Worm (Caenorhabditis elegans) whole organism, L1 larva: ENCODE data around the gene K08H10.6.

ENCODE experiments used
- C04F5.9 ChIP-seq: sonication (generic microtip); optimal IDR thresholded peaks from 2 replicates; lab custom pipeline; 2016; ENCODE audit warnings: missing genetic modification characterization, missing compliant biosample characterization
- C16A3.4 ChIP-seq: fragments of 150-350 bp; optimal IDR thresholded peaks from 2 replicates; lab custom pipeline; 2014; ENCODE audit warnings: missing biosample characterization, missing genetic modification characterization
- F16B12.6 ChIP-seq: fragments of 150-350 bp; optimal IDR thresholded peaks from 2 replicates; lab custom pipeline; 2014; ENCODE audit warnings: missing biosample characterization, missing genetic modification characterization
- alr-1 ChIP-seq: fragments of 200-800 bp; sonication (Bioruptor generic); optimal IDR thresholded peaks from 2 replicates; lab custom pipeline; 2018; ENCODE audit warnings: borderline replicate concordance, mild to moderate bottlenecking, missing genetic modification characterization, missing compliant biosample characterization
- aly-2 ChIP-seq: fragments of 150-350 bp; optimal IDR thresholded peaks from 2 replicates; lab custom pipeline; 2014; ENCODE audit warnings: missing biosample characterization, missing genetic modification characterization
- blmp-1 ChIP-seq: fragments of 150-350 bp; optimal IDR thresholded peaks from 2 replicates; lab custom pipeline; 2014; ENCODE audit warnings: missing biosample characterization, missing genetic modification characterization
- ceh-63 ChIP-seq: fragments of 200-800 bp; sonication (Bioruptor generic); optimal IDR thresholded peaks from 2 replicates; lab custom pipeline; 2018; ENCODE audit warnings: mild to moderate bottlenecking, missing genetic modification characterization, missing compliant biosample characterization
- ceh-8 ChIP-seq: fragments of 200-800 bp; sonication (Bioruptor generic); optimal IDR thresholded peaks from 2 replicates; lab custom pipeline; 2018; ENCODE audit warnings: mild to moderate bottlenecking, missing genetic modification characterization, moderate library complexity, missing compliant biosample characterization
- ceh-90 ChIP-seq: sonication (generic microtip); optimal IDR thresholded peaks from 2 replicates; lab custom pipeline; 2016; ENCODE audit warnings: missing genetic modification characterization, missing compliant biosample characterization
- dpl-1 ChIP-seq, 3 experiments: fragments of 150-350 bp in 2 of 3; sonication (generic microtip) in 1 of 3; optimal IDR thresholded peaks; 2 replicates each; lab custom pipeline; 2014 to 2017; ENCODE audit warnings: missing biosample characterization in 3 of 3, missing genetic modification characterization in 3 of 3, missing genetic modification reagents in 3 of 3
- efl-1 ChIP-seq, 4 experiments: fragments of 150-350 bp; optimal IDR thresholded peaks in 3 of 4; peaks in 1 of 4; 1 replicate in 1 of 4; 2 replicates in 3 of 4; lab custom pipeline; 2014; ENCODE audit warnings: missing biosample characterization in 2 of 4, missing genetic modification characterization in 2 of 4, missing genetic modification reagents in 2 of 4
- efl-3 ChIP-seq: fragments of 200-800 bp; sonication (Bioruptor generic); optimal IDR thresholded peaks from 2 replicates; lab custom pipeline; 2018; ENCODE audit warnings: mild to moderate bottlenecking, missing genetic modification characterization, missing compliant biosample characterization
- egl-13 ChIP-seq: sonication (generic microtip); optimal IDR thresholded peaks from 2 replicates; lab custom pipeline; 2016; ENCODE audit warnings: missing genotype, missing genetic modification reagents, missing genetic modification characterization, missing compliant biosample characterization
- elt-2 ChIP-seq: sonication (generic microtip); optimal IDR thresholded peaks from 2 replicates; lab custom pipeline; 2016; ENCODE audit warnings: missing genetic modification characterization, mild to moderate bottlenecking, inconsistent platforms, missing compliant biosample characterization, missing genetic modification reagents
- fkh-10 ChIP-seq: sonication (generic microtip); optimal IDR thresholded peaks from 2 replicates; lab custom pipeline; 2017; ENCODE audit warnings: missing biosample characterization, missing genetic modification reagents, missing genetic modification characterization
- fkh-4 ChIP-seq: sonication (generic microtip); optimal IDR thresholded peaks from 2 replicates; lab custom pipeline; 2016; ENCODE audit warnings: missing compliant biosample characterization, missing genetic modification characterization, borderline replicate concordance
- fkh-8 ChIP-seq: sonication (generic microtip); optimal IDR thresholded peaks from 2 replicates; lab custom pipeline; 2016; ENCODE audit warnings: mild to moderate bottlenecking, missing genetic modification characterization, missing compliant biosample characterization
- grh-1 ChIP-seq: fragments of 200-800 bp; sonication (Bioruptor generic); IDR thresholded peaks from 2 replicates; pipeline ENCODE4 v1.3.6; 2022; ENCODE audit warnings: missing genetic modification reagents, missing genetic modification characterization, missing compliant biosample characterization
- hlh-17 ChIP-seq: fragments of 200-800 bp; sonication (Bioruptor generic); optimal IDR thresholded peaks from 2 replicates; lab custom pipeline; 2018; ENCODE audit warnings: missing genetic modification characterization, mild to moderate bottlenecking, missing compliant biosample characterization, moderate library complexity, borderline replicate concordance
- hlh-4 ChIP-seq: sonication (generic microtip); optimal IDR thresholded peaks from 2 replicates; lab custom pipeline; 2016; ENCODE audit warnings: mild to moderate bottlenecking, missing genetic modification characterization, missing compliant biosample characterization
- hpl-2 ChIP-seq: fragments of 150-350 bp; optimal IDR thresholded peaks from 2 replicates; lab custom pipeline; 2014; ENCODE audit warnings: missing biosample characterization, missing genetic modification reagents, missing genetic modification characterization
- irx-1 ChIP-seq: sonication (generic microtip); optimal IDR thresholded peaks from 2 replicates; lab custom pipeline; 2016; ENCODE audit warnings: missing genetic modification characterization, missing compliant biosample characterization
- isw-1 ChIP-seq: fragments of 200-800 bp; sonication (Bioruptor generic); IDR thresholded peaks from 2 replicates; pipeline ENCODE4 v1.3.6; 2022; ENCODE audit warnings: missing genetic modification characterization, missing compliant biosample characterization
- jun-1 ChIP-seq: fragments of 150-350 bp; optimal IDR thresholded peaks from 2 replicates; lab custom pipeline; 2014; ENCODE audit warnings: missing biosample characterization, missing genetic modification reagents, missing genetic modification characterization
- lin-13 ChIP-seq: fragments of 150-350 bp; optimal IDR thresholded peaks from 2 replicates; lab custom pipeline; 2014; ENCODE audit warnings: missing biosample characterization, missing genetic modification reagents, missing genetic modification characterization
- lin-14 ChIP-seq: fragments of 200-800 bp; sonication (Bioruptor generic); optimal IDR thresholded peaks from 2 replicates; lab custom pipeline; 2018; ENCODE audit warnings: mild to moderate bottlenecking, missing genetic modification characterization, moderate library complexity, missing compliant biosample characterization
- lin-15B ChIP-seq: fragments of 150-350 bp; sonication (generic microtip); optimal IDR thresholded peaks from 3 replicates; lab custom pipeline; 2014; ENCODE audit warnings: missing biosample characterization, missing genetic modification characterization
- lin-35 ChIP-seq, 2 experiments: fragments of 150-350 bp; optimal IDR thresholded peaks; 2 replicates each; lab custom pipeline; 2014; ENCODE audit warnings: missing biosample characterization in 2 of 2, missing genetic modification characterization in 2 of 2, missing genetic modification reagents in 2 of 2
- lin-39 ChIP-seq: fragments of 150-350 bp; optimal IDR thresholded peaks from 2 replicates; lab custom pipeline; 2014; ENCODE audit warnings: missing biosample characterization, missing genetic modification reagents, missing genetic modification characterization
- lsy-2 ChIP-seq, 2 experiments: fragments of 150-350 bp; optimal IDR thresholded peaks; 2 replicates each; lab custom pipeline; 2014; ENCODE audit warnings: missing biosample characterization in 2 of 2, missing genetic modification characterization in 2 of 2
- mep-1 ChIP-seq: fragments of 150-350 bp; optimal IDR thresholded peaks from 2 replicates; lab custom pipeline; 2014; ENCODE audit warnings: missing biosample characterization, missing genetic modification characterization
- nhr-11 ChIP-seq: fragments of 150-350 bp; optimal IDR thresholded peaks from 2 replicates; lab custom pipeline; 2014; ENCODE audit warnings: missing biosample characterization, missing genetic modification characterization
- nhr-12 ChIP-seq: sonication (generic microtip); optimal IDR thresholded peaks from 2 replicates; lab custom pipeline; 2017; ENCODE audit warnings: missing biosample characterization, missing genetic modification characterization
- nhr-19 ChIP-seq: fragments of 200-800 bp; sonication (Bioruptor generic); conservative IDR thresholded peaks from 2 replicates; pipeline ENCODE4 v1.3.6; 2022; ENCODE audit warnings: missing genetic modification characterization, missing compliant biosample characterization
- nhr-20 ChIP-seq: sonication (generic microtip); optimal IDR thresholded peaks from 2 replicates; lab custom pipeline; 2016; ENCODE audit warnings: mild to moderate bottlenecking, missing genetic modification characterization, missing compliant biosample characterization
- nhr-237 ChIP-seq: fragments of 150-350 bp; optimal IDR thresholded peaks from 2 replicates; lab custom pipeline; 2014; ENCODE audit warnings: missing biosample characterization, missing genetic modification characterization
- nhr-47 ChIP-seq: sonication (generic microtip); optimal IDR thresholded peaks from 2 replicates; lab custom pipeline; 2016; ENCODE audit warnings: mild to moderate bottlenecking, missing genetic modification characterization, moderate library complexity, missing compliant biosample characterization
- nhr-76 ChIP-seq: sonication (generic microtip); optimal IDR thresholded peaks from 2 replicates; lab custom pipeline; 2017; ENCODE audit warnings: missing biosample characterization, missing genetic modification characterization
- nhr-77 ChIP-seq: fragments of 150-350 bp; optimal IDR thresholded peaks from 2 replicates; lab custom pipeline; 2014; ENCODE audit warnings: missing biosample characterization, missing genetic modification characterization
- nhr-84 ChIP-seq: sonication (generic microtip); optimal IDR thresholded peaks from 2 replicates; lab custom pipeline; 2017; ENCODE audit warnings: missing biosample characterization, missing genetic modification characterization
- pax-3 ChIP-seq: fragments of 200-800 bp; sonication (Bioruptor generic); optimal IDR thresholded peaks from 2 replicates; lab custom pipeline; 2018; ENCODE audit warnings: mild to moderate bottlenecking, missing genetic modification characterization, moderate library complexity, missing compliant biosample characterization
- pqm-1 ChIP-seq: sonication (generic microtip); optimal IDR thresholded peaks from 3 replicates; lab custom pipeline; 2017; ENCODE audit warnings: missing biosample characterization, missing genetic modification characterization
- rnt-1 ChIP-seq: sonication (generic microtip); optimal IDR thresholded peaks from 2 replicates; lab custom pipeline; 2016; ENCODE audit warnings: mild to moderate bottlenecking, missing genetic modification characterization, moderate library complexity, missing compliant biosample characterization
- skn-1 ChIP-seq: fragments of 150-350 bp; optimal IDR thresholded peaks from 2 replicates; lab custom pipeline; 2014; ENCODE audit warnings: missing biosample characterization, missing genetic modification characterization
- sptf-1 ChIP-seq: fragments of 150-350 bp; optimal IDR thresholded peaks from 2 replicates; lab custom pipeline; 2014; ENCODE audit warnings: missing biosample characterization, missing genetic modification characterization
- sup-37 ChIP-seq: fragments of 200-800 bp; sonication (Bioruptor generic); optimal IDR thresholded peaks from 2 replicates; lab custom pipeline; 2018; ENCODE audit warnings: mild to moderate bottlenecking, missing genetic modification characterization, missing compliant biosample characterization
- swsn-7 ChIP-seq: sonication (generic microtip); optimal IDR thresholded peaks from 2 replicates; lab custom pipeline; 2016; ENCODE audit warnings: missing genetic modification characterization, missing compliant biosample characterization
- tlp-1 ChIP-seq: fragments of 150-350 bp; optimal IDR thresholded peaks from 2 replicates; lab custom pipeline; 2014; ENCODE audit warnings: missing biosample characterization, missing genetic modification characterization
- unc-98 ChIP-seq: fragments of 200-800 bp; sonication (Bioruptor generic); IDR thresholded peaks from 2 replicates; pipeline ENCODE4 v1.3.6; 2022; ENCODE audit warnings: missing genetic modification characterization, missing compliant biosample characterization
- xbp-1 ChIP-seq: sonication (generic microtip); optimal IDR thresholded peaks from 2 replicates; lab custom pipeline; 2016; ENCODE audit warnings: missing genetic modification characterization, missing compliant biosample characterization
- zip-4 ChIP-seq: fragments of 200-800 bp; sonication (Bioruptor generic); optimal IDR thresholded peaks from 2 replicates; lab custom pipeline; 2018; ENCODE audit warnings: mild to moderate bottlenecking, missing genetic modification characterization, moderate library complexity, missing compliant biosample characterization
- ztf-4 ChIP-seq: fragments of 150-350 bp; optimal IDR thresholded peaks from 2 replicates; lab custom pipeline; 2014; ENCODE audit warnings: missing biosample characterization, missing genetic modification characterization

K08H10.6 gene

DNA sequence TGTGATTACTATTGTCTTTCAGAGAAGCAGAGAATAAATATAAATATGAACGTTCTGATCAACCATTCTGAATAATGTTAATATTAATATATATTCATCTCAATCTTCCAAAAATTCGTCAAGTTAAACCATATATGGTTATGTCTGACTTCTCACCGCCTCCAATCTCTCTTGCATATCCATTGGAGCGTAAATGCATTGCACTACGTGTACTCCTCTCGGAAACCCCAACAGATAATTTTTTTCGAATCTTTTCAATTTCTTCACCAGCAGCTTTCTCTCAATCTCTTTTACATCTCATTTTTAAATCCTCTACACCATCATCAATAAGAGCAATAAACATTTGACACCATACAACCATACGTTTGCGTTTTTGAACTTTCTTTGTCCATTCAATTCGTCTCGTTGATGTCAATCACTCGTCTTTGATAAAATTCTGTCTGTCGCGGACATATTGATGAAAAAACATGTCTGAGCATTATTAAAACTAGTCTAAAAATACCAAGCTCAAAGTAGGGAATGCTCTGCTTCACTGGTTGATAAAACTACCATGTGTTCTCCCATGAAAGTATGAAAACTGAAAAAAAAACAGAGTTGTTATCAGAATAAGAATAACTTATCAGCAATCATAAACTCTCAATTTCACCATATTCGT lies 7.8 kb upstream of the K08H10.6 start (continued):
- no peak for TF ChIP-seq ceh-63 (GFP tag; lab: Kevin White, UChicago)
- peak; percentile 31 for TF ChIP-seq nhr-77 (tag; lab: Kevin White, UChicago)
- TF ChIP-seq lsy-2 (tag; optimal IDR thresholded peaks at IDR 0.05; lab: Kevin White, UChicago): peak; percentile 56 to 83
- TF ChIP-seq elt-2 (tag; lab: Kevin White, UChicago): peak; percentile 39
- no peak for TF ChIP-seq ztf-4 (tag; lab: Kevin White, UChicago)
- TF ChIP-seq efl-1 (optimal IDR thresholded peaks at IDR 0.05; lab: Kevin White, UChicago): peak; percentile 68 to 70
- peak in 1 of 2 experiments; percentile 44 for TF ChIP-seq efl-1 (GFP tag; optimal IDR thresholded peaks at IDR 0.05 in 1 of 2; lab: Kevin White, UChicago)
- TF ChIP-seq nhr-84 (tag; lab: Kevin White, UChicago): no peak
- TF ChIP-seq skn-1 (tag; lab: Kevin White, UChicago): peak; percentile 49
- no peak for TF ChIP-seq lin-39
- TF ChIP-seq lin-13: peak; percentile 21
- TF ChIP-seq jun-1 (tag; lab: Kevin White, UChicago): no peak
- TF ChIP-seq swsn-7 (tag; lab: Kevin White, UChicago): peak; percentile 47
- no peak for TF ChIP-seq nhr-12 (tag; lab: Kevin White, UChicago)
- TF ChIP-seq efl-3 (GFP tag; lab: Kevin White, UChicago): no peak
- peak; percentile 49 for TF ChIP-seq mep-1 (tag; lab: Kevin White, UChicago)
- peak; percentile 30 to 62 for TF ChIP-seq lin-35 (GFP tag; optimal IDR thresholded peaks at IDR 0.05; lab: Kevin White, UChicago)
- TF ChIP-seq aly-2 (tag; lab: Kevin White, UChicago): no peak
- no peak for TF ChIP-seq fkh-10 (GFP tag; lab: Kevin White, UChicago)
- TF ChIP-seq unc-98: no peak
- TF ChIP-seq grh-1 (GFP tag; lab: Robert Waterston, UW): no peak
- TF ChIP-seq tlp-1 (tag; lab: Kevin White, UChicago): no peak
- TF ChIP-seq nhr-20 (tag; lab: Kevin White, UChicago): peak; percentile 60
- peak; percentile 77 for TF ChIP-seq lin-14 (GFP tag; lab: Kevin White, UChicago)
- no peak for TF ChIP-seq fkh-4 (tag; lab: Kevin White, UChicago)
- no peak for TF ChIP-seq nhr-11 (tag; lab: Kevin White, UChicago)
- TF ChIP-seq fkh-8 (tag; lab: Kevin White, UChicago): peak; percentile 22
- peak; percentile 40 for TF ChIP-seq nhr-47 (tag; lab: Kevin White, UChicago)
- no peak for TF ChIP-seq hpl-2 (GFP tag; lab: Kevin White, UChicago)
- TF ChIP-seq ceh-90: no peak
- no peak for TF ChIP-seq egl-13 (tag; lab: Kevin White, UChicago)
- TF ChIP-seq hlh-17: no peak
- TF ChIP-seq C16A3.4 (tag; lab: Kevin White, UChicago): peak; percentile 83
- peak; percentile 54 to 67 (median 60) for TF ChIP-seq dpl-1 (GFP tag; optimal IDR thresholded peaks at IDR 0.05; lab: Kevin White, UChicago)
- TF ChIP-seq pqm-1 (tag; lab: Kevin White, UChicago): no peak
- peak; percentile 71 for TF ChIP-seq rnt-1 (tag; lab: Kevin White, UChicago)
- no peak for TF ChIP-seq sptf-1 (tag; lab: Kevin White, UChicago)
- TF ChIP-seq hlh-4: no peak
- TF ChIP-seq blmp-1 (tag; lab: Kevin White, UChicago): peak; percentile 70
- TF ChIP-seq nhr-237: no peak
- TF ChIP-seq zip-4 (GFP tag; lab: Kevin White, UChicago): no peak
- TF ChIP-seq isw-1 (GFP tag; lab: Robert Waterston, UW): no peak
- peak; percentile 56 for TF ChIP-seq xbp-1 (tag; lab: Kevin White, UChicago)
- no peak for TF ChIP-seq irx-1 (tag; lab: Kevin White, UChicago)
- peak; percentile 48 for TF ChIP-seq nhr-19 (GFP tag; lab: Robert Waterston, UW)
- no peak for TF ChIP-seq pax-3
- TF ChIP-seq lin-15B (tag; lab: Kevin White, UChicago): peak; percentile 50
- TF ChIP-seq ceh-8 (GFP tag; lab: Kevin White, UChicago): no peak
- TF ChIP-seq F16B12.6 (tag; lab: Kevin White, UChicago): peak; percentile 8
- TF ChIP-seq sup-37 (GFP tag; lab: Kevin White, UChicago): no peak
- TF ChIP-seq nhr-76 (tag; lab: Kevin White, UChicago): no peak
- TF ChIP-seq alr-1 (tag; lab: Kevin White, UChicago): no peak
- no peak for TF ChIP-seq C04F5.9 (tag; lab: Kevin White, UChicago)
